Worm (Caenorhabditis elegans): ENCODE data around the gene F17C11.22.

The F17C11.22 gene

ce11 chrV:10958322-10958900, 11.6 kb downstream of the F17C11.22 start, which contains the start of gene pigt-1:
pigt-1 (minus strand) TSS chrV:10958821.
- TF ChIP-seq unc-62 (GFP tag; optimal IDR thresholded peaks at IDR 0.05 in 1 of 2) (peak in 1 of 2 experiments; percentile 58), unc-62 (tag; optimal IDR thresholded peaks at IDR 0.05) (no peak), mes-2 (tag; optimal IDR thresholded peaks at IDR 0.05; ENCODE audit: poor library complexity, severe bottlenecking) (peak; percentile 50), nhr-102 (tag; optimal IDR thresholded peaks at IDR 0.05) (peak; percentile 15), T20F7.1 (GFP tag; optimal IDR thresholded peaks at IDR 0.05) (peak; percentile 45), T26A8.4 (GFP tag; IDR thresholded peaks at IDR 0.05) (peak; percentile 42; the same call in 1 of the 2 replicates), zfp-3 (GFP tag; conservative IDR thresholded peaks at IDR 0.05) (peak; percentile 77; the same call in 1 of the 2 replicates), skn-1 (tag; optimal IDR thresholded peaks at IDR 0.05) (no peak), madf-9 (GFP tag; conservative IDR thresholded peaks at IDR 0.05) (no peak), saeg-2 (GFP tag; IDR thresholded peaks at IDR 0.05) (no peak), mdl-1 (tag; optimal IDR thresholded peaks at IDR 0.05) (no peak), lsy-2 (tag; optimal IDR thresholded peaks at IDR 0.05) (peak in 1 of 2 experiments; percentile 58), lin-15B (tag; optimal IDR thresholded peaks at IDR 0.05) (no peak), madf-5 (GFP tag; IDR thresholded peaks at IDR 0.05) (0 out of 4 replicates have a peak, but pooled peaks of 1 of the 2 experiments have one; percentile 48), dve-1 (tag; optimal IDR thresholded peaks at IDR 0.05; ENCODE audit: insufficient read depth) (peak; percentile 39), lin-38 (GFP tag; IDR thresholded peaks at IDR 0.05) (peak; percentile 34; the same call in 1 of the 2 replicates), hlh-11 (tag; optimal IDR thresholded peaks at IDR 0.05) (peak; percentile 5), daf-16 (GFP tag; optimal IDR thresholded peaks at IDR 0.05) (peak; percentile 5 to 8), daf-16 (tag; optimal IDR thresholded peaks at IDR 0.05) (peak; percentile 63), egl-43 (GFP tag; IDR thresholded peaks at IDR 0.05) (no peak), nhr-77 (tag; optimal IDR thresholded peaks at IDR 0.05) (no peak)

DNA sequence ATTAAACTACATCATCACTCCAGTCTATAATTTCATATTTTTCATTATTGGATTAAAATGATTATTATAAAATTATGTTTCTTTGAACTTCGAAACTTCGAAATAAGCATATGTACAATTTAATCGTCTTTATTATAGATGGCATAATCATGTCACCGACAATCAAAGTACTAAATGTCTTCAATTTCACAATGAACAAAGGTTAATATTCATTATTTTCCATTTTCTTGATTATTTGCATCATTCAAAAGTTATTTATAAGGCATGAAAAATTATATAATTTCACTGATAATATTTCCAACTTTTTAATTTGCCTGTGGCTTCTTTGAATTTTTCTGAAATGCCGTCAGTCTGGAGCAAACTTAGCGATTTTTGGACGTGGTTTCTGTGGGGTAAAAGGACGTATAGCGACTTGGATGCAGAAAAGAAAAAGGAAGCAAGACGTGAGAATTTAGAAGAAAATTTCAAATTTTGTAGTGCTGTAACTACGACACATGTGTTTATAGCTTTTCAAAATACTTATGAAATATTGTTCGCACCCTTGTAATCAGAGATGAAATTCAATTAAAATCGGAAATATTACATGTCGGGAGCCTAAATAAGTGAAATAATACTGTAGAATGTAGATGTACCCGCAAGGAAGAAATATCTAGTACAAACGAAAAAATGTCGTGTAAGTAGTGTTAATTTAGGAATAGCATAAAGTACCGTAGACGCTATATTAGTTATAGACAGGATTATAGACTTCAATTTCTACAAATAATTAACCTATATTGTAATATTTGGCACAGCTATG, 14.1 kb downstream of the F17C11.22 start, which contains the start of gene F17C11.13:
Gene F17C11.13, plus strand, starts transcription at position 243 of the 796 bp plus-strand sequence.
- peak; percentile 39 for TF ChIP-seq nhr-77 (tag; optimal IDR thresholded peaks at IDR 0.05)
- no peak for TF ChIP-seq saeg-2 (GFP tag; IDR thresholded peaks at IDR 0.05)
- TF ChIP-seq zfp-3 (GFP tag; conservative IDR thresholded peaks at IDR 0.05), result 0 out of 2 replicates have a peak, but pooled peaks have one; percentile 19
- no peak for TF ChIP-seq zag-1 (tag; optimal IDR thresholded peaks at IDR 0.05)
- no peak for TF ChIP-seq attf-4 (tag; optimal IDR thresholded peaks at IDR 0.05)
- TF ChIP-seq F44E2.7 (GFP tag; IDR thresholded peaks at IDR 0.05), result no peak
- no peak for TF ChIP-seq set-16 (GFP tag; IDR thresholded peaks at IDR 0.05)
- no peak for TF ChIP-seq mxl-2 (GFP tag; conservative IDR thresholded peaks at IDR 0.05)
- peak in 1 of 2 experiments; percentile 97 for TF ChIP-seq unc-62 (GFP tag; optimal IDR thresholded peaks at IDR 0.05 in 1 of 2)
- no peak for TF ChIP-seq unc-62 (tag; optimal IDR thresholded peaks at IDR 0.05)
- no peak for TF ChIP-seq nhr-76 (tag; optimal IDR thresholded peaks at IDR 0.05)
- no peak for TF ChIP-seq nhr-25 (tag; optimal IDR thresholded peaks at IDR 0.05; ENCODE audit: borderline replicate concordance, insufficient read depth)
- TF ChIP-seq arid-1 (GFP tag; conservative IDR thresholded peaks at IDR 0.05), result no peak
- TF ChIP-seq dmd-8 (GFP tag; IDR thresholded peaks at IDR 0.05), result no peak
- peak; percentile 36 for TF ChIP-seq dve-1 (tag; optimal IDR thresholded peaks at IDR 0.05; ENCODE audit: insufficient read depth)
- no peak for TF ChIP-seq T20F7.1 (GFP tag; optimal IDR thresholded peaks at IDR 0.05)
- no peak for TF ChIP-seq unc-130 (GFP tag; optimal IDR thresholded peaks at IDR 0.05)
- no peak for TF ChIP-seq hlh-30 (tag; optimal IDR thresholded peaks at IDR 0.05; ENCODE audit: insufficient read depth)
- no peak for TF ChIP-seq nhr-237 (tag; optimal IDR thresholded peaks at IDR 0.05)
- TF ChIP-seq mep-1 (tag; optimal IDR thresholded peaks at IDR 0.05), result peak; percentile 59
- no peak for TF ChIP-seq nhr-10 (tag; optimal IDR thresholded peaks at IDR 0.05)
- TF ChIP-seq ceh-44 (GFP tag; IDR thresholded peaks at IDR 0.05), result no peak
- TF ChIP-seq Y5F2A.4 (GFP tag; optimal IDR thresholded peaks at IDR 0.05), result no peak
- TF ChIP-seq ZK546.5 (tag; optimal IDR thresholded peaks at IDR 0.05), result no peak
- no peak for TF ChIP-seq zip-2 (tag; optimal IDR thresholded peaks at IDR 0.05)
- TF ChIP-seq lir-3 (tag; optimal IDR thresholded peaks at IDR 0.05), result no peak
- no peak for TF ChIP-seq cey-2 (tag; optimal IDR thresholded peaks at IDR 0.05; ENCODE audit: borderline replicate concordance, insufficient read depth)
- TF ChIP-seq dmd-6 (GFP tag; IDR thresholded peaks at IDR 0.05), result peak; percentile 23; the same call in 1 of the 2 replicates
- TF ChIP-seq duxl-1 (tag; optimal IDR thresholded peaks at IDR 0.05; ENCODE audit: poor library complexity), result no peak
- no peak for TF ChIP-seq daf-16 (GFP tag; optimal IDR thresholded peaks at IDR 0.05)
- peak; percentile 17 for TF ChIP-seq daf-16 (tag; optimal IDR thresholded peaks at IDR 0.05)
- TF ChIP-seq mes-2 (tag; optimal IDR thresholded peaks at IDR 0.05; ENCODE audit: poor library complexity, severe bottlenecking), result no peak
- TF ChIP-seq hlh-11 (tag; optimal IDR thresholded peaks at IDR 0.05), result peak; percentile 8
- TF ChIP-seq ZK337.2 (GFP tag; IDR thresholded peaks at IDR 0.05), result no peak
- TF ChIP-seq madf-5 (GFP tag; IDR thresholded peaks at IDR 0.05), result no peak

All from whole organism, L4 larva.